Fruit fly (Drosophila melanogaster): ENCODE results near the gene Cht11.

Gene Cht11

DNA sequence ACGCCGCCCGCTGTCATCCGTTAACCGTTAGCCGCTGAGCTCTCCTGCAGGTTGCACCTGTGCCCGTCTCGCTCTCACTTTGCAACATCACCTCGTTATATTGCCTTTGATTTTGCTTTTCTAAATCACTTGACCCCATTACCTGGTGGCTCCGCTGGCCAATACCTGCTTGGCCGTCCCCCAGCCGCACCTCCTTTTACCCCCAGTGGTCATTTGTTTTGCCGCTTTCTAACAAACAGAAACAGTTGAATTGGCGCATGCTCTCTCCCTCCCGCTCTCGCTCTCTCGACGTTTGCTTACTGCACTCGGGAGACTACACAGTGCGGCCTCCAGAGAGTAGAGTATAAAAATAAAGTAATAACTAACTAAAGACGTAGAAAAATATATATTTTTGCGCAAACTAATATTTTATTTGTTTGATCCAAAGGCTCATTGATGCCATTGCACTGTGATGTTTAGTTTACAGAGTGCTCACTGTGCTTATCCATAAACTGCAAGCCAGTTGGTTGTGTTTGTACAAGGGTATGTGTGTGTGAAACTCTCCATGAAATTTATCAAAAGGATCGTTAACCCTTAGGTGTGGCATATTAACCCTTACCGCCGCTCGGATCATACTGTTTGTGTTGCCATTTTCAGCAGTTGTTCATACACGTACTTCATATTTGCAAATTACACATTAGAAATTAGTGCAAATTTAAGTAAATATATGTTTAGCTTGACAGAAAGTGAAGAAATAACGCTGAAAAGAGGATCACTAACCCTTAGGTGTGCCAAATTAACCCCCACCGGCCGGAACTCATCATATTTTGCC, 44.6 kb downstream of the Cht11 start (continued):
- peak; percentile 78 for TF ChIP-seq rib (GFP tag; IDR thresholded peaks at IDR 0.05)
- TF ChIP-seq dmrt99B (tag; optimal IDR thresholded peaks at IDR 0.05) = no peak
- TF ChIP-seq Dek (tag; optimal IDR thresholded peaks at IDR 0.05) = peak; percentile 51
- TF ChIP-seq C15 (GFP tag; IDR thresholded peaks at IDR 0.05) = peak; percentile 24; the same call in 1 of the 3 replicates
- peak; percentile 97 for TF ChIP-seq ci (GFP tag; IDR thresholded peaks at IDR 0.05)
- peak; percentile 53 for TF ChIP-seq slp2 (GFP tag; optimal IDR thresholded peaks at IDR 0.05)
- TF ChIP-seq Jarid2 (GFP tag; optimal IDR thresholded peaks at IDR 0.05) = peak; percentile 16
- TF ChIP-seq slbo (GFP tag; IDR thresholded peaks at IDR 0.05) = peak; percentile 88
- peak; percentile 72 for TF ChIP-seq CG12071 (GFP tag; optimal IDR thresholded peaks at IDR 0.05)
- no peak for TF ChIP-seq btn (GFP tag; optimal IDR thresholded peaks at IDR 0.05)
- TF ChIP-seq repo (GFP tag; optimal IDR thresholded peaks at IDR 0.05) = no peak
- TF ChIP-seq MTF-1 (GFP tag; optimal IDR thresholded peaks at IDR 0.05; ENCODE audit: borderline replicate concordance) = peak; percentile 33
- no peak for TF ChIP-seq sd (tag; optimal IDR thresholded peaks at IDR 0.05)
- TF ChIP-seq Blimp-1 (GFP tag; optimal IDR thresholded peaks at IDR 0.05) = no peak
- TF ChIP-seq Ets97D (GFP tag; optimal IDR thresholded peaks at IDR 0.05) = peak; percentile 41
- peak; percentile 1 for TF ChIP-seq CG7928 (GFP tag; optimal IDR thresholded peaks at IDR 0.05)
- TF ChIP-seq CG7556 (GFP tag; optimal IDR thresholded peaks at IDR 0.05) = peak; percentile 69
- TF ChIP-seq lola (GFP tag; optimal IDR thresholded peaks at IDR 0.05) = peak in 1 of 3 experiments; percentile 73
- peak; percentile 34 for TF ChIP-seq yki (optimal IDR thresholded peaks at IDR 0.05)
- TF ChIP-seq cwo (GFP tag; optimal IDR thresholded peaks at IDR 0.05) = peak; percentile 69
- no peak for TF ChIP-seq D (optimal IDR thresholded peaks at IDR 0.05)
- TF ChIP-seq D (GFP tag; optimal IDR thresholded peaks at IDR 0.05) = peak; percentile 45
- peak; percentile 86 for TF ChIP-seq CG3726 (GFP tag; IDR thresholded peaks at IDR 0.05)
- TF ChIP-seq CG33213 (GFP tag; optimal IDR thresholded peaks at IDR 0.05) = peak; percentile 56

DNA sequence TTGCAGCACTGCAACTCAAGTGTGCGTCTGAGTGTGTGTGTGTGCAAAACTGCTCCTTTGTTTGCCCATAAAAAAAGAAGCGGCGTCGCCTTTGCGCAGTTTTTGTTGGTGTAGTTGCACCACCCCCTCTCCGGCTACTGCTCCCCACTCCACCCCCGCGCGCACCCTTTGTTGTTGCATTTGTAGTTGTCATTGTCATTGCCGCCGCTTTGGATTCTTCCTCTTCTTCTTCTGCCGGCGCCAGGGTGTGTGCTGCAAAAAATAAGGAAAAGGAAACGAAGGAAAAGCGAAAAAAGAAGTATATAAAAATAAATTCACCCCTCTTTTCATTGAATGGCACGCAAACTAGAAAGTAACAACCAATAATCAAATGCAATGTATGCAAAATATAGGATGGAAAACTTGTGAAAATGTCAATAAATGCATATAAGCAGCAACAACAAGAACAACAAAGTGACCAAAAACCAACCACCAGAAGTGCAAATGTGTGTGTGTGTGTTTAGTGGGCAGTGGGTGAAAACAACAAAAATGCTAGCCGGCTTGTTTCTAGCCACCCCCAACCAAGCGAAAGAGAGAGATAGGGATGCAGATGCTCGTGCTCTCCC, 45.3 kb downstream of the Cht11 start:
- TF ChIP-seq psq (GFP tag; optimal IDR thresholded peaks at IDR 0.05) = no peak
- TF ChIP-seq wor (GFP tag; IDR thresholded peaks at IDR 0.05) = no peak
- peak; percentile 9; the same call in 1 of the 3 replicates for TF ChIP-seq CG34422 (GFP tag; IDR thresholded peaks at IDR 0.05)
- peak; percentile 15; the same call in 1 of the 2 replicates for TF ChIP-seq Drgx (GFP tag; IDR thresholded peaks at IDR 0.05)
- TF ChIP-seq Ets65A (GFP tag) = peak; percentile 70
- peak; percentile 73 for TF ChIP-seq CG4360 (GFP tag; IDR thresholded peaks at IDR 0.05)
- TF ChIP-seq CG6765 (GFP tag; optimal IDR thresholded peaks at IDR 0.05) = no peak
- no peak for TF ChIP-seq Jarid2 (GFP tag; optimal IDR thresholded peaks at IDR 0.05)
- TF ChIP-seq nom (GFP tag; optimal IDR thresholded peaks at IDR 0.05) = peak; percentile 47
- TF ChIP-seq kni (GFP tag; optimal IDR thresholded peaks at IDR 0.05) = peak; percentile 1
- TF ChIP-seq H2.0 (GFP tag; IDR thresholded peaks at IDR 0.05) = no peak
- TF ChIP-seq zf30C (GFP tag; optimal IDR thresholded peaks at IDR 0.05) = no peak
- TF ChIP-seq Antp (GFP tag; optimal IDR thresholded peaks at IDR 0.05) = no peak
- TF ChIP-seq ind (GFP tag; optimal IDR thresholded peaks at IDR 0.05) = no peak
- TF ChIP-seq pros (GFP tag; optimal IDR thresholded peaks at IDR 0.05) = peak; percentile 48
- TF ChIP-seq ash1 (GFP tag; optimal IDR thresholded peaks at IDR 0.05) = no peak
- no peak for TF ChIP-seq Sry-δ (GFP tag; optimal IDR thresholded peaks at IDR 0.05)
- peak; percentile 89 for TF ChIP-seq CG17385 (GFP tag; optimal IDR thresholded peaks at IDR 0.05)
- peak; percentile 41; the same call in 1 of the 2 replicates for TF ChIP-seq crol (GFP tag; IDR thresholded peaks at IDR 0.05)
- TF ChIP-seq CG8359 (GFP tag; optimal IDR thresholded peaks at IDR 0.05; ENCODE audit: borderline replicate concordance) = no peak
- TF ChIP-seq kah (GFP tag; optimal IDR thresholded peaks at IDR 0.05) = peak; percentile 0
- no peak for TF ChIP-seq salm (tag; optimal IDR thresholded peaks at IDR 0.05)
- no peak for TF ChIP-seq TFAM (GFP tag; optimal IDR thresholded peaks at IDR 0.05)
- TF ChIP-seq mam (GFP tag; optimal IDR thresholded peaks at IDR 0.05) = no peak
